Worm (Caenorhabditis elegans) whole organism, late embryonic: ENCODE measurements around the gene srx-1.

ENCODE experiments used
- T23F11.4 ChIP-seq: fragments of 200-800 bp; sonication (Bioruptor generic); optimal IDR thresholded peaks from 2 replicates; lab custom pipeline; 2018; ENCODE audit warnings: mild to moderate bottlenecking, missing genetic modification characterization, missing compliant biosample characterization
- Y22D7AL.16 ChIP-seq: sonication (generic microtip); optimal IDR thresholded peaks from 2 replicates; lab custom pipeline; 2016; ENCODE audit warnings: missing genetic modification characterization, missing compliant biosample characterization
- ceh-2 ChIP-seq: sonication (generic microtip); optimal IDR thresholded peaks from 2 replicates; lab custom pipeline; 2016; ENCODE audit warnings: missing genotype, missing genetic modification characterization, missing compliant biosample characterization

DNA sequence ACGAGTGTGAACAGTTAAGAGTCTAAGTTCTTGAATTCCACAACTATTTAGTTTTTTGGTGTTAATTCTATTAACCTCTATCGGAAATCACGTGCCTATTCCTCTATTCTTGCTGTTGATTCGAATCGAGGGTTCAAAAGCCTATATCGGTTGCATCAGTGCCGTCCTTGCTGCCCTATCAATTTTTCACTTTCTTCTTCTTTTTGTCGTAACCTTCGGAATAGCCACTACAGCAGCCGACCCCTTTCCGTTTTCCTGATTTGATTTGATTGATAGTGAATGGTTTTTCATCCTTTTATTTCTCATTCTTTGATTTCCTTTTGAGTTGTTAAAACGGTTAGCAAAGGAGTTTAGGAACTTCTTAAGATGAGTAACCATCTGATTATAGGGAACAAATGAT, 9.2 kb upstream of the srx-1 start:
- TF ChIP-seq Y22D7AL.16 (tag; lab: Kevin White, UChicago) (no peak), T23F11.4 (GFP tag; lab: Kevin White, UChicago) (no peak), ceh-2 (tag; lab: Kevin White, UChicago) (no peak)
